Fruit fly (Drosophila melanogaster) whole organism, embryonic: ENCODE data around the gene CG11598.

ENCODE experiments used
- C15 ChIP-seq: fragments of 200-800 bp; sonication (Bioruptor generic); IDR thresholded peaks from 3 replicates; pipeline ENCODE4 v1.3.6; 2022; ENCODE audit warnings: missing biosample characterization, missing genetic modification characterization
- CG10267 ChIP-seq: fragments of 200-800 bp; sonication (Bioruptor generic); optimal IDR thresholded peaks from 2 replicates; lab custom pipeline; 2018; ENCODE audit warnings: missing biosample characterization, mild to moderate bottlenecking, missing genetic modification characterization, moderate library complexity
- CG10366 ChIP-seq: fragments of 200-800 bp; sonication (Bioruptor generic); IDR thresholded peaks from 2 replicates; pipeline ENCODE4 v1.3.6; 2022; ENCODE audit warnings: missing biosample characterization, missing genetic modification characterization
- CG11695 ChIP-seq: fragments of 200-800 bp; sonication (Bioruptor generic); IDR thresholded peaks from 3 replicates; pipeline ENCODE4 v1.3.6; 2022; ENCODE audit warnings: missing biosample characterization, missing genetic modification characterization
- CG12219 ChIP-seq: fragments of 200-800 bp; sonication (Bioruptor generic); optimal IDR thresholded peaks from 3 replicates; lab custom pipeline; 2018; ENCODE audit warnings: missing biosample characterization, mild to moderate bottlenecking, missing genetic modification characterization
- CG12391 ChIP-seq: fragments of 200-800 bp; sonication (Bioruptor generic); optimal IDR thresholded peaks from 3 replicates; lab custom pipeline; 2018; ENCODE audit warnings: missing biosample characterization, mild to moderate bottlenecking, missing genetic modification characterization, moderate library complexity
- CG15601 ChIP-seq: fragments of 200-800 bp; sonication (Bioruptor generic); optimal IDR thresholded peaks from 3 replicates; lab custom pipeline; 2019; ENCODE audit warnings: missing biosample characterization, mild to moderate bottlenecking, missing genetic modification characterization, moderate library complexity
- CG16813 ChIP-seq: fragments of 200-800 bp; sonication (Bioruptor generic); IDR thresholded peaks from 3 replicates; pipeline ENCODE4 v1.3.6; 2022; ENCODE audit warnings: missing biosample characterization, missing genetic modification characterization; ENCODE audit not compliant: partially characterized antibody
- CG17186 ChIP-seq: fragments of 200-800 bp; sonication (Bioruptor generic); optimal IDR thresholded peaks from 3 replicates; lab custom pipeline; 2017; ENCODE audit warnings: missing biosample characterization, missing genetic modification reagents, missing genetic modification characterization
- CG18011 ChIP-seq: fragments of 200-800 bp; sonication (Bioruptor generic); optimal IDR thresholded peaks from 2 replicates; lab custom pipeline; 2017; ENCODE audit warnings: missing biosample characterization, missing genetic modification characterization, mild to moderate bottlenecking, moderate library complexity, missing genotype
- CG18599 ChIP-seq: fragments of 200-800 bp; sonication (Bioruptor generic); optimal IDR thresholded peaks from 3 replicates; lab custom pipeline; 2017; ENCODE audit warnings: missing biosample characterization, missing genetic modification characterization, mild to moderate bottlenecking, moderate library complexity, missing genetic modification reagents
- CG2712 ChIP-seq: fragments of 200-800 bp; optimal IDR thresholded peaks from 3 replicates; lab custom pipeline; 2019; ENCODE audit warnings: missing biosample characterization, mild to moderate bottlenecking, missing genetic modification characterization, moderate library complexity
- CG30020 ChIP-seq: fragments of 200-800 bp; optimal IDR thresholded peaks from 2 replicates; lab custom pipeline; 2019; ENCODE audit warnings: missing biosample characterization, mild to moderate bottlenecking, missing genetic modification characterization, moderate library complexity
- CG31441 ChIP-seq: fragments of 200-800 bp; sonication (Bioruptor generic); IDR thresholded peaks from 2 replicates; pipeline ENCODE4 v1.3.6; 2022; ENCODE audit warnings: missing biosample characterization, missing genetic modification characterization
- CG34224 ChIP-seq: fragments of 200-800 bp; sonication (Bioruptor generic); IDR thresholded peaks from 3 replicates; pipeline ENCODE4 v1.3.6; 2022; ENCODE audit warnings: missing biosample characterization, missing genetic modification characterization; ENCODE audit not compliant: partially characterized antibody
- CG3726 ChIP-seq: fragments of 200-800 bp; sonication (Bioruptor generic); IDR thresholded peaks from 3 replicates; pipeline ENCODE4, ENCODE4 v1.3.6; 2022; ENCODE audit warnings: missing biosample characterization, missing genetic modification characterization
- CG3838 ChIP-seq: fragments of 200-800 bp; sonication (Bioruptor generic); optimal IDR thresholded peaks from 3 replicates; lab custom pipeline; 2016; ENCODE audit warnings: missing biosample characterization, missing genetic modification characterization
- CG4360 ChIP-seq: fragments of 200-800 bp; sonication (Bioruptor generic); IDR thresholded peaks from 2 replicates; pipeline ENCODE4 v1.3.6; 2022; ENCODE audit warnings: missing biosample characterization, missing genetic modification characterization
- CG8290 ChIP-seq, 3 experiments: fragments of 200-800 bp; sonication (Bioruptor generic); optimal IDR thresholded peaks; 2 replicates each; lab custom pipeline; 2016 to 2019; ENCODE audit warnings: missing biosample characterization in 3 of 3, missing genetic modification characterization in 3 of 3, mild to moderate bottlenecking in 2 of 3, moderate library complexity in 1 of 3
- CG8388 ChIP-seq: fragments of 200-800 bp; sonication (Bioruptor generic); optimal IDR thresholded peaks from 2 replicates; lab custom pipeline; 2019; ENCODE audit warnings: missing biosample characterization, mild to moderate bottlenecking, missing genetic modification characterization, moderate library complexity
- Drgx ChIP-seq: fragments of 200-800 bp; sonication (Bioruptor generic); IDR thresholded peaks from 2 replicates; pipeline ENCODE4 v1.3.6; 2022; ENCODE audit warnings: missing biosample characterization, missing genetic modification characterization
- Elba2 ChIP-seq: fragments of 200-800 bp; sonication (Bioruptor generic); optimal IDR thresholded peaks from 3 replicates; lab custom pipeline; 2016; ENCODE audit warnings: missing biosample characterization, missing genetic modification characterization
- Gsc ChIP-seq: fragments of 200-800 bp; sonication (Bioruptor generic); IDR thresholded peaks from 2 replicates; pipeline ENCODE4 v1.3.6; 2022; ENCODE audit warnings: missing biosample characterization, missing genetic modification characterization
- Hr3 ChIP-seq: fragments of 200-800 bp; sonication (Bioruptor generic); optimal IDR thresholded peaks from 3 replicates; lab custom pipeline; 2016; ENCODE audit warnings: missing biosample characterization, missing genetic modification characterization
- Hsf ChIP-seq: fragments of 200-800 bp; sonication (Bioruptor generic); optimal IDR thresholded peaks from 3 replicates; lab custom pipeline; 2016; ENCODE audit warnings: missing biosample characterization, missing genetic modification characterization
- MESR4 ChIP-seq: fragments of 200-800 bp; sonication (Bioruptor generic); optimal IDR thresholded peaks from 2 replicates; lab custom pipeline; 2018; ENCODE audit warnings: missing biosample characterization, mild to moderate bottlenecking, missing genetic modification characterization, moderate library complexity
- Myb ChIP-seq: fragments of 200-800 bp; sonication (Bioruptor generic); optimal IDR thresholded peaks from 2 replicates; lab custom pipeline; 2016; ENCODE audit warnings: missing biosample characterization, missing genetic modification characterization
- NC2α ChIP-seq: fragments of 200-800 bp; sonication (Bioruptor generic); optimal IDR thresholded peaks from 2 replicates; lab custom pipeline; 2016; ENCODE audit warnings: missing biosample characterization, missing genetic modification characterization
- Trl ChIP-seq, 3 experiments: fragments of >200 bp in 2 of 3; fragments of 200-800 bp in 1 of 3; sonication (Bioruptor generic) in 1 of 3; optimal IDR thresholded peaks; 2 replicates in 1 of 3; 3 replicates in 2 of 3; lab custom pipeline; 2016 to 2017; ENCODE audit warnings: missing biosample characterization in 1 of 3, missing genetic modification characterization in 1 of 3
- Xrp1 ChIP-seq: fragments of 200-800 bp; sonication (Bioruptor generic); IDR thresholded peaks from 2 replicates; pipeline ENCODE4 v1.3.6; 2022; ENCODE audit warnings: missing biosample characterization, missing genetic modification characterization
- YL-1 ChIP-seq: fragments of 200-800 bp; sonication (Bioruptor generic); optimal IDR thresholded peaks from 3 replicates; lab custom pipeline; 2017; ENCODE audit warnings: missing biosample characterization, mild to moderate bottlenecking, missing genetic modification characterization
- ab ChIP-seq: fragments of 200-800 bp; sonication (Bioruptor generic); optimal IDR thresholded peaks from 2 replicates; lab custom pipeline; 2016; ENCODE audit warnings: missing biosample characterization, missing genetic modification characterization
- bowl ChIP-seq: fragments of 200-800 bp; sonication (Bioruptor generic); IDR thresholded peaks from 2 replicates; pipeline ENCODE4 v1.3.6; 2022; ENCODE audit warnings: missing biosample characterization, missing genetic modification characterization
- danr ChIP-seq: fragments of 200-800 bp; sonication (Bioruptor generic); IDR thresholded peaks from 2 replicates; pipeline ENCODE4 v1.3.6; 2022; ENCODE audit warnings: missing biosample characterization, missing genetic modification characterization
- dati ChIP-seq: fragments of 200-800 bp; sonication (Bioruptor generic); IDR thresholded peaks from 2 replicates; pipeline ENCODE4 v1.3.6; 2022; ENCODE audit warnings: missing biosample characterization, missing genetic modification characterization
- dimm ChIP-seq: fragments of 200-800 bp; sonication (Bioruptor generic); IDR thresholded peaks from 2 replicates; pipeline ENCODE4 v1.3.6; 2022; ENCODE audit warnings: missing biosample characterization, missing genetic modification characterization
- dmrt11E ChIP-seq: fragments of 200-800 bp; sonication (Bioruptor generic); optimal IDR thresholded peaks from 3 replicates; lab custom pipeline; 2018; ENCODE audit warnings: missing biosample characterization, mild to moderate bottlenecking, missing genetic modification characterization, moderate library complexity
- fd64A ChIP-seq: fragments of 200-800 bp; sonication (Bioruptor generic); optimal IDR thresholded peaks from 3 replicates; lab custom pipeline; 2018; ENCODE audit warnings: missing biosample characterization, mild to moderate bottlenecking, missing genetic modification characterization
- gsb ChIP-seq: fragments of 200-800 bp; sonication (Bioruptor generic); IDR thresholded peaks from 2 replicates; pipeline ENCODE4 v1.3.6; 2022; ENCODE audit warnings: missing biosample characterization, missing genetic modification characterization
- gsb-n ChIP-seq: fragments of 200-800 bp; sonication (Bioruptor generic); optimal IDR thresholded peaks from 3 replicates; lab custom pipeline; 2018; ENCODE audit warnings: missing biosample characterization, mild to moderate bottlenecking, missing genetic modification characterization
- oc ChIP-seq: fragments of 200-800 bp; sonication (Bioruptor generic); optimal IDR thresholded peaks from 2 replicates; lab custom pipeline; 2018; ENCODE audit warnings: missing biosample characterization, mild to moderate bottlenecking, missing genetic modification characterization, moderate library complexity
- pum ChIP-seq: fragments of 200-800 bp; sonication (Bioruptor generic); optimal IDR thresholded peaks from 2 replicates; lab custom pipeline; 2016; ENCODE audit warnings: missing biosample characterization, missing genetic modification characterization
- ro ChIP-seq: fragments of 200-800 bp; sonication (Bioruptor generic); IDR thresholded peaks from 2 replicates; pipeline ENCODE4 v1.3.6; 2022; ENCODE audit warnings: missing biosample characterization, missing genetic modification characterization
- run ChIP-seq: fragments of 200-800 bp; sonication (Bioruptor generic); optimal IDR thresholded peaks from 3 replicates; lab custom pipeline; 2018; ENCODE audit warnings: missing biosample characterization, mild to moderate bottlenecking, missing genetic modification characterization
- sc ChIP-seq, 3 experiments: fragments of >200 bp in 2 of 3; fragments of 200-800 bp in 1 of 3; sonication (Bioruptor generic) in 1 of 3; optimal IDR thresholded peaks; 2 replicates in 2 of 3; 3 replicates in 1 of 3; lab custom pipeline; 2017; ENCODE audit warnings: mild to moderate bottlenecking in 1 of 3, missing biosample characterization in 1 of 3, missing genetic modification characterization in 1 of 3, missing genetic modification reagents in 1 of 3
- schlank ChIP-seq: fragments of 200-800 bp; sonication (Bioruptor generic); optimal IDR thresholded peaks from 2 replicates; lab custom pipeline; 2018; ENCODE audit warnings: missing biosample characterization, mild to moderate bottlenecking, missing genetic modification characterization
- sd ChIP-seq: fragments of 200-800 bp; sonication (Bioruptor generic); optimal IDR thresholded peaks from 3 replicates; lab custom pipeline; 2018; ENCODE audit warnings: missing biosample characterization, mild to moderate bottlenecking, missing genetic modification characterization, moderate library complexity
- sens-2 ChIP-seq: fragments of 200-800 bp; sonication (Bioruptor generic); IDR thresholded peaks from 2 replicates; pipeline ENCODE4 v1.3.6; 2022; ENCODE audit warnings: missing biosample characterization, missing genetic modification characterization
- seq ChIP-seq: fragments of 200-800 bp; sonication (Bioruptor generic); IDR thresholded peaks from 2 replicates; pipeline ENCODE4 v1.3.6; 2022; ENCODE audit warnings: missing biosample characterization, missing genetic modification characterization
- vnd ChIP-seq: fragments of 200-800 bp; sonication (Bioruptor generic); IDR thresholded peaks from 3 replicates; pipeline ENCODE4 v1.3.6; 2022; ENCODE audit warnings: missing biosample characterization, missing genetic modification characterization; ENCODE audit not compliant: partially characterized antibody

The CG11598 gene

DNA sequence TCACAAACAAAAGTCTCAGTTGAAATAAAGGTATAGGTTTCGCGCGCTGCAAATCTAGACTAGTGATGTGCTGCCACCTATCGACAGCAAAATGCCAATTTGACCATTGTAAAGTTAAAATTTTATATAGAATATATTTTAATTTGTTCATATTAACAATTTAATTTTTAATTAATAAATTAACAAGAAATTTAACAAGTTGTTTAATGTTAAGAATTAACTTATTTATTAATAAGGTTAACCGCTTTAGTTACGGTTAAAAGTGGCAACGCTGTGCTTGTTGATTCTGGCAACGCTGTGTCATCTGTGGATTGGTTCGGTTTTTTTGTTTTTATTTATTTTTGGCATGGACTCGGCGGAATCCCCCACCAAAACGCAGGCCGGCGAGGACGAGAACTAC, 4.3 kb upstream of the CG11598 start, which contains the start of gene Not10 (continued):
- TF ChIP-seq Trl (optimal IDR thresholded peaks at IDR 0.05; lab: Kevin White, UChicago) (no peak), Trl (GFP tag; optimal IDR thresholded peaks at IDR 0.05; lab: Kevin White, UChicago) (no peak), C15 (GFP tag; lab: Robert Waterston, UW) (no peak), CG18011 (GFP tag; lab: Kevin White, UChicago) (no peak), sens-2 (GFP tag; lab: Robert Waterston, UW) (no peak), CG15601 (tag; lab: Kevin White, UChicago) (peak; percentile 65), CG17186 (no peak), CG16813 (peak; percentile 64), gsb-n (peak; percentile 96), oc (tag; lab: Kevin White, UChicago) (no peak), Hr3 (GFP tag; lab: Kevin White, UChicago) (peak; percentile 59), gsb (GFP tag; lab: Robert Waterston, UW) (no peak), danr (no peak), Myb (GFP tag; lab: Kevin White, UChicago) (no peak), sd (no peak), Hsf (GFP tag; lab: Kevin White, UChicago) (no peak), fd64A (GFP tag; lab: Kevin White, UChicago) (no peak), dimm (GFP tag; lab: Robert Waterston, UW) (no peak), CG10366 (no peak), CG3838 (GFP tag; lab: Kevin White, UChicago) (no peak), CG30020 (tag; lab: Kevin White, UChicago) (peak; percentile 61), YL-1 (GFP tag; lab: Kevin White, UChicago) (peak; percentile 51), CG8290 (GFP tag; optimal IDR thresholded peaks at IDR 0.05; lab: Kevin White, UChicago) (no peak), CG8290 (tag; optimal IDR thresholded peaks at IDR 0.05; lab: Kevin White, UChicago) (no peak), MESR4 (GFP tag; lab: Kevin White, UChicago) (no peak), run (no peak), schlank (tag; lab: Kevin White, UChicago) (no peak), CG4360 (GFP tag; lab: Robert Waterston, UW) (no peak), sc (optimal IDR thresholded peaks at IDR 0.05; lab: Kevin White, UChicago) (no peak), sc (GFP tag; optimal IDR thresholded peaks at IDR 0.05; lab: Kevin White, UChicago) (no peak), Elba2 (no peak), CG8388 (GFP tag; lab: Kevin White, UChicago) (peak; percentile 5), CG10267 (tag; lab: Kevin White, UChicago) (peak; percentile 79), NC2α (GFP tag; lab: Kevin White, UChicago) (no peak), pum (GFP tag; lab: Kevin White, UChicago) (no peak), Gsc (GFP tag; lab: Robert Waterston, UW) (no peak), CG34224 (GFP tag; lab: Robert Waterston, UW) (peak; percentile 77), ro (GFP tag; lab: Robert Waterston, UW) (no peak), CG31441 (no peak; the same call in 1 of the 2 replicates), Drgx (GFP tag; lab: Robert Waterston, UW) (no peak), dmrt11E (tag; lab: Kevin White, UChicago) (no peak), ab (GFP tag; lab: Kevin White, UChicago) (no peak), CG3726 (GFP tag; lab: Robert Waterston, UW) (no peak), vnd (GFP tag; lab: Robert Waterston, UW) (peak; percentile 63; the same call in 2 of the 3 replicates), bowl (GFP tag; lab: Robert Waterston, UW) (no peak), seq (GFP tag; lab: Robert Waterston, UW) (no peak), CG12219 (no peak), Xrp1 (GFP tag; lab: Robert Waterston, UW) (0 out of 2 replicates have a peak, but pooled peaks have one; percentile 27), CG12391 (peak; percentile 77), CG2712 (tag; lab: Kevin White, UChicago) (peak; percentile 62), dati (no peak), CG11695 (GFP tag; lab: Robert Waterston, UW) (no peak), CG18599 (no peak)
